Worm (Caenorhabditis elegans) whole organism, L2 larva: ENCODE results near the gene pas-1.

Experiments
- R02D3.7 ChIP-seq: fragments of 150-350 bp; optimal IDR thresholded peaks from 2 replicates; lab custom pipeline; 2014; ENCODE audit warnings: missing biosample characterization, missing genetic modification characterization
- ama-1 ChIP-seq: fragments of 150-350 bp; optimal IDR thresholded peaks from 2 replicates; lab custom pipeline; 2018; ENCODE audit warnings: inconsistent platforms
- nhr-12 ChIP-seq: fragments of 150-350 bp; optimal IDR thresholded peaks from 2 replicates; lab custom pipeline; 2014; ENCODE audit warnings: missing biosample characterization, missing genetic modification characterization

ce11 chrV:14378986-14379385, 43.4 kb downstream of the pas-1 start, which contains the start of gene npr-43:
- TF ChIP-seq nhr-12 (tag; lab: Kevin White, UChicago) = no peak
- TF ChIP-seq ama-1 (lab: Kevin White, UChicago) = no peak
- TF ChIP-seq R02D3.7 (tag; lab: Kevin White, UChicago) = no peak
